Fruit fly (Drosophila melanogaster): Measurements from ENCODE around the gene CG10333.

DNA sequence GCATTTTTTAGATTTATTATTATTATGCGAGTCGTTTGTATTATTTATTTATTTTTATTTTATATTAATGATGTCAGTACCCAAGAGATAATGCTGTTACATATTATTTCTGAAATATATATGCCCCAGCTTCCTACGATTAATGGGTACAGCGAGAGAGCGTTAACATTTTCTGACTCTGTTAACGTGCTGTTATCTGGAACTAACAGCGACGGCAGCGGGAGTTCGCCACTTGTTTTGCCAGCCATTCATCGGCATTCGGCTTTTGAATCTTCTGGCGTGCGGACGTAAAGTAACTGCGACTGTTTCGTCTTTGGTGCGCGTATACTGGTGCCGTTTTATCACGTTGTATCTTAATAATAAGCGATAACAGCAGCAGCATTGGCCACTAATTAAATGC, 10.4 kb downstream of the CG10333 start, which contains the start of gene MESR3:
- TF ChIP-seq CG8478 (optimal IDR thresholded peaks at IDR 0.05) (no peak), CTCF (optimal IDR thresholded peaks at IDR 0.05) (no peak)

Data from S2 (cell line).